Fruit fly (Drosophila melanogaster) whole organism: Measurements from ENCODE around the gene CG33128.

ENCODE experiments used
- CG8478 ChIP-seq: fragments of >200 bp; optimal IDR thresholded peaks from 2 replicates; lab custom pipeline; 2018; ENCODE audit warnings: inconsistent platforms
- Dll ChIP-seq: fragments of >200 bp; optimal IDR thresholded peaks from 2 replicates; lab custom pipeline; 2017
- EcR ChIP-seq, 2 experiments: fragments of >200 bp; optimal IDR thresholded peaks; 2 replicates each; lab custom pipeline; 2017; ENCODE audit warnings: missing biosample characterization in 2 of 2, missing genetic modification characterization in 2 of 2, missing genetic modification reagents in 2 of 2
- pan ChIP-seq: fragments of >200 bp; optimal IDR thresholded peaks from 2 replicates; lab custom pipeline; 2017
- psq ChIP-seq: fragments of >200 bp; optimal IDR thresholded peaks from 2 replicates; lab custom pipeline; 2017
- usp ChIP-seq: fragments of >200 bp; optimal IDR thresholded peaks from 2 replicates; lab custom pipeline; 2017; ENCODE audit warnings: missing biosample characterization, missing genetic modification characterization, mixed read lengths

CG33128 gene

DNA sequence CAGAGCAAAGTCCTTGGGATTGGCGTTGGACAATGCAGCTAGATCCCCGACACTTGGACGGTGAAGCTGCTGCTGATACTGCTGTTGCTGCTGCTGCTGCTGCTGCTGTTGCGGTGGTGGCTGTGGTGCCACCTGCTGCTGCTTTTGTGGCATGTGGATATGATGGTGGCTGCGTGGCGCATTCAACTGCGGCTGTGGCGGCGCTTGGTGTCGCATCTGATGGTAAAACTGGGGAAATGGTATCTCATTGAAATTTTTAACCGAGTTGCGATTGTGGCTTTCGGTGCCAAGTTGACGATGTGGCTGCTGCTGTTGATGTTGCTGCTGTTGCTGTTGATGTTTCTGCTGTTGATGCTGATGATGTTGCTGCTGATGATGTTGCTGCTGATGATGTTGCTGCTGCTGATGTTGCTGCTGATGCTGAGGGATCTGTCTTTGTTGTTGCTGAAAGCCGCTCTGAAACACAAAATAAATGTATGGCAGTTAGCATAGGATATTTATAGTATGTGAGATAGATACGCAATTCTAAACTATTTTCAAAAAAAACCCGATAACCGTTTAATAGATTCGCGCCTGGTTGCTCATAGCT is 5.2 kb downstream of the CG33128 start:
- TF ChIP-seq usp (GFP tag; lab: Kevin White, UChicago) (no peak), psq (no peak), pan (lab: Kevin White, UChicago) (no peak), EcR (GFP tag; optimal IDR thresholded peaks at IDR 0.05; lab: Kevin White, UChicago) (no peak), Dll (no peak), CG8478 (lab: Kevin White, UChicago) (no peak)

DNA sequence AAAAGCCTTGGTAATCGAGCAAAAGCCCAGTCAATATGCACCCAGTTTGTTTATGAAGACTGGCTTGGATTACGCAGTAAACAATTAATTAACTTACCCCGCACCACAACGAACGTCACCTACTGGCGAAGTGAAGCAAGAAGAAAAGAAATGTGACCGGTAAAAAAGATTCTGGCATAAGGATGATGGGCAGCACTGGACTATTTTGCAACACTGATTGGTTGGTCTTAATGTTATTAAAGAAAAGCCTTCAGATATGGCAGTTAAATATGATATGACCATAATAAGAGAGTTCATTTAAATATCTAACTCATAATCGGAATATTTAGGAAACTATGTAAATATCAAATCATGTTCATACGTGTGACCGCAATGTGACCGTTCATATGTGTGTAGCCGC is 6.4 kb downstream of the CG33128 start, which contains the start of gene CG18131:
Gene CG18131 (minus strand): TSS at position 297 of the 400 bp plus-strand sequence.
- no peak for TF ChIP-seq EcR (GFP tag; optimal IDR thresholded peaks at IDR 0.05; lab: Kevin White, UChicago)
- no peak for TF ChIP-seq Dll
- TF ChIP-seq CG8478 (lab: Kevin White, UChicago), result no peak
- no peak for TF ChIP-seq usp (GFP tag; lab: Kevin White, UChicago)
- no peak for TF ChIP-seq psq
- no peak for TF ChIP-seq pan (lab: Kevin White, UChicago)

DNA sequence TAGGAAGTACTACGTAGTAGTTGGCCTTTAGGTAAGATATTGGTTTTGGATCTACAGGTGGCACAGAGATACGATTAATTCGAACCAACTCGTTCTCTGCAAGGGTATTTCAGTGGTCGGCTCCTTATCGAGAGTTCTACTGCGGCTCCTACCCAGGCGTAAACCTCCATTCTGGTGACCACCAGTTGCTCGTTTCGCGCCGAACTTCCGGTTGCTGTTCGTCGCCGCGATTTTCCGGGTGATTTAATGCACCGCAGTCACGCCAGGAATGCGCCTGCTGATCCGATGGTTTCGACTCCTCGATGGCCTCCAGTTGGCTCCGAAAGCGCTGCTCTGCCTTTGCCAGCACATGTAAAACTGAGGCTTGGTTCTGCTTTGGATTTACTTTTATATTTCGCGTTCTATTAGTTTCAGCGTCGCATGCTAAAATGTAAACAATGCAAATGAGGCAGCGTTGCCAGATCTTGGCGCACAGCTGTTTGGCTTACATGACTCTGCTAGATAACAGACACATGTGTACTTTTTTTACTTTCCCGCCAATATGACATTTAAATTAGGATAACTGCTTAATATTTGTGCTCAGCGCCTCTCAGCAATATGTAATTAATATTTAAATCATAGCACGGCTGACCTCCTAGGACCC is 8.7 kb downstream of the CG33128 start, which contains the start of gene CG7420:
Gene CG7420 (minus strand): TSS at position 446 of the 643 bp plus-strand sequence.
- TF ChIP-seq Dll, result no peak

DNA sequence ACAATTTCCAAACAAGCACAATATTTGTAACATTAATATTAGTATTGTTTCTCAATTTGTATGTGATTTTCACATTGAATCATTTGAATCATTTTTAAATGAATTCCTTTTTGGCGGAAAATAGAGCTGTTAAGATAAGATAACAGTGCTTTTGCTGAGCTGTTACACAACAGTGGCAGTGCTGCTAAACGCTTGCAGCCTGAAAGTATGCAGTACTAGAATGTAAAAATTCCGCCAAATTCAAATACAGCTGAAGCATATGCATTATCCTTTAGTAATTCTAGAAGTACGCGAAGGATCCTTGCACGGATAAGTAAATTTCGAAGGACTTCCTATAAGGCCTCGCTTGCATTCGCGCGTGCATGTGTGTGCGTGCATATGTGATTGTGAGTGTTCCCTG is 10.4 kb downstream of the CG33128 start:
- TF ChIP-seq EcR (GFP tag; optimal IDR thresholded peaks at IDR 0.05; lab: Kevin White, UChicago) (no peak), Dll (no peak), psq (no peak), pan (lab: Kevin White, UChicago) (no peak), CG8478 (lab: Kevin White, UChicago) (no peak), usp (GFP tag; lab: Kevin White, UChicago) (no peak)

DNA sequence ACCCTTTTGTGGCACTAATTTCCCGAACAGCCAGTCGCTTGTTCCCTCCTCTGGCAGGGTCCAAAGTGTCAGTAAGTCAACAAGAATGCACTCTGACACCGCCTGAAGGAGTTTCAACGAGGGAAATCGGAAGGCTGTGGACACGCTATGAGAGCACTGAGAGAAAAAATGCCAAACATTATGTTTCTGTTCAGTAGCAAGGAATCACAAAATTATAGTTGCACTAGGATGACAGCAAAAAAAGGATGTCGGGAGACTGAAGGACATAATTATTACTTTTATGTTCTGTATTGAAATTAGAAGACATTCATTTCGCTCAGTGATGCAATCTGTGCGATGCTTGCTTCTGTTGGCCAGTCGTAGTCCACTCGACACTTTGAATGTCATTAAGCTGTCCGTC is 15.9 kb downstream of the CG33128 start:
- TF ChIP-seq CG8478 (lab: Kevin White, UChicago) (no peak), psq (no peak), Dll (no peak), usp (GFP tag; lab: Kevin White, UChicago) (no peak), EcR (GFP tag; optimal IDR thresholded peaks at IDR 0.05; lab: Kevin White, UChicago) (no peak), pan (lab: Kevin White, UChicago) (no peak)

DNA sequence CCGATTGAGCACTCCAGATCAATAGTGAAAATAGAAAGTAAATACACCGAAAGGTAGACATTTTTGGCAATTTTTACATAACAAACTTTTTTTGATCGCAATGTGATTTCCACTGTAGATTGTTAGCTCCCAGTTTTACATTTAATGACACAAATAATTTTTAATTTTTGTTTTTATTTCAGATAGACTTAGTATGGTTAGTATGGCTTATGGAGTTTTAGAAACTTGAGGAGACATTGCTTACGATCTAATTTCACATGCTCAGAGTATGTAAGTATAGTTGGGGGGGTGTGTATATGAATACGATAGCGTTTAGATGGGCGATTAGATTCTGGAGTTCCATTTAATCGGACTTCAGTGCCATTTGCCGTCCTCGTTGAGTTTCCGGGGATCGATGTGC is 23.5 kb downstream of the CG33128 start, which contains the start of gene CG18132:
Gene CG18132 (minus strand): TSS at position 101 of the 400 bp plus-strand sequence.
- TF ChIP-seq CG8478 (lab: Kevin White, UChicago) (no peak), Dll (no peak), EcR (GFP tag; optimal IDR thresholded peaks at IDR 0.05; lab: Kevin White, UChicago) (no peak), usp (GFP tag; lab: Kevin White, UChicago) (no peak), pan (lab: Kevin White, UChicago) (no peak), psq (no peak)

DNA sequence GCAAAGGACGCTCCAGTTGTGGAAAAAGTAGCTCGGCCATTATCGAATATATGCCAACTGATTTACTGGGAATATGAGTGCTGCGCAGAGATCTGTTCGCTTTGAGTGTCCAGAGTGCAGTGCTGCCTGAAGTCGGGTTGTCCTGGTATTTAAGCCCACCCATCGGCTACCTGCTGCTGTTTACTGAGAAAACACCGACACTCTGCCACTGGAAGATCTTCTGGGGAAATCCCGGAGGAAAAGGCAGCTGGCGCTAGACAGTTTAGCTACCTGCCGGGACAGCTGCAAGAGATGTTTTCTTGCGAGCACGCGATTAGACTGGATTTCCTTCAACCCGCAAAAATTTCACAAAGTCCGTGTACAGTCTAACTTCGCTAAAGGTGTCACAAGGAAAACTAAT is 24.2 kb downstream of the CG33128 start, which contains the start of gene halo:
Gene halo (minus strand): TSS at position 127 of the 400 bp plus-strand sequence.
- TF ChIP-seq Dll (no peak), psq (no peak), CG8478 (lab: Kevin White, UChicago) (no peak), pan (lab: Kevin White, UChicago) (no peak), usp (GFP tag; lab: Kevin White, UChicago) (no peak), EcR (GFP tag; optimal IDR thresholded peaks at IDR 0.05; lab: Kevin White, UChicago) (no peak)

DNA sequence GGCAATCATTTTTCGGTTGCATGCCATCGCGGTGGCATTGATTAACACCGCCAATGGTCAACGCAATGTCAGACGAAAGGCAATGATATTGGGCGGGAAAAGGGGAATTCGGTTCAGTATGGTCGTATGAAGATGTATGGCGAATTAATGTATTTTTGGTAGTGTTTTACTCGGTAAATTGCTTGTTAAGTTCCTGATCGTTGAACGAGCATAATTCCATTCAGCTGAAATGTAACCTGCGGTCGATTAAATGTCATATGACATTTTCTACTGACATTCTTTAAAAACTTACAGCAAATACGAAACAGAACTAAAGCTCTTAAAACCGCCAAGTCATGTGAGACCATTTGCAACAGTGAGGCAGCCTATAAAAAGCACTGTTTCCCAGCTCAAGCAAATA is 26.3 kb downstream of the CG33128 start, which contains the start of gene Or22a:
Gene Or22a (plus strand): TSS at position 301 of the 400 bp plus-strand sequence.
- no peak for TF ChIP-seq EcR (GFP tag; optimal IDR thresholded peaks at IDR 0.05; lab: Kevin White, UChicago)
- no peak for TF ChIP-seq CG8478 (lab: Kevin White, UChicago)
- no peak for TF ChIP-seq psq
- no peak for TF ChIP-seq pan (lab: Kevin White, UChicago)
- no peak for TF ChIP-seq Dll
- TF ChIP-seq usp (GFP tag; lab: Kevin White, UChicago), result no peak

DNA sequence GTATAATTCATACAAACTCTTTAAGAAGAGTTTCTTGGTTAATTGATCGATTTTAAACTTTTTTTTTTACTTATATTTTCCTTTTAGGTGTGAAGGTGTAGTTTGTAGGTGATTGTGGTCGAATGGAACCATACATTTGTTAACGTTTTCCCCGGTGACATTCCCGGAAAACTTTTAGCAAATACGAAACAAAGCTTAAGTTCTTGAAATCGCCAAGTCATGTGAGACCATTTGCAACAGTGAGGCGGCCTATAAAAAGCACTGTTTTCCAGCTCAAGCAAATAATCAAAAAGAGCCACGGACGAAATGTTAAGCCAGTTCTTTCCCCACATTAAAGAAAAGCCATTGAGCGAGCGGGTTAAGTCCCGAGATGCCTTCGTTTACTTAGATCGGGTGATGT is 28.5 kb downstream of the CG33128 start, which contains the start of gene Or22b:
Gene Or22b (plus strand): TSS at position 301 of the 400 bp plus-strand sequence.
- TF ChIP-seq pan (lab: Kevin White, UChicago), result no peak
- TF ChIP-seq psq, result no peak
- TF ChIP-seq CG8478 (lab: Kevin White, UChicago), result no peak
- TF ChIP-seq EcR (GFP tag; optimal IDR thresholded peaks at IDR 0.05; lab: Kevin White, UChicago), result no peak
- no peak for TF ChIP-seq usp (GFP tag; lab: Kevin White, UChicago)

DNA sequence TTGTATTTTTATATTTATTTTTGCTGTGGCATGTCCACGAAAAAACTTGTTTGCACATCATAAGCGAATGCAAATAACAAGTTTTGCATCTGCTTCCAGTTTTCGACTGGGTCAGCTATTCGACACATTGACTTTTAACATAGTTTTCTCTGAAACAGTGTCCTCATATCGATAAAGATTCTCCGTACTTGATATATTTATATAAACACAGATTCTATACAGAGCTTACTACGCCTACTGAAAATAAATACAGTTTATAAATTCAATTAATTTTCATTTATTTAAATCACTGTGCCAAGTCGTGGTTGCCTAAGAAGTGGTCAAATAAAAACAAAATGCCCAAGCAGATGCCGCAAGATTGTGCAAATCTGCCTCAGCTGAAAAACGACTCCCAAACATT is 41.4 kb downstream of the CG33128 start:
- TF ChIP-seq CG8478 (lab: Kevin White, UChicago) (no peak), EcR (GFP tag; optimal IDR thresholded peaks at IDR 0.05; lab: Kevin White, UChicago) (no peak), psq (no peak), pan (lab: Kevin White, UChicago) (no peak), usp (GFP tag; lab: Kevin White, UChicago) (no peak), Dll (no peak)

DNA sequence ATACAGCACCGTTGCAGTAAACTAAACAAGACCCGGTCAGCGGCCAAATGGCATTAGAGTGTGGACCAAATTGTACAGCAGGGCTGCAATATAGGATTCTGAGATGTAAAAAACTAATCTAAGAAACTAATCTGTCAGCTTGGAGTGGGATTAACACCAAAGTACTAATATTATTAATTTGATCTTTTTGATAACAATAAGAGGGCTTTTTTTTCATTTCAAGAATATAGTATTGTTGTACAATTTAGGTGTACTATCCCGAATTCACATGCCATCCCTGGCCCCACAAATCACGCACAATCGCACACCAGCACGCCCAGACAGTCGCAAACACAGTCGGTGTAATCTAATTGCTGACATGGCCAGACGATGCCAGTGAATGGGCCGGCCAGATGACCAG is 44.3 kb downstream of the CG33128 start:
- TF ChIP-seq EcR (GFP tag; optimal IDR thresholded peaks at IDR 0.05; lab: Kevin White, UChicago), result no peak
- TF ChIP-seq pan (lab: Kevin White, UChicago), result no peak
